Worm (Caenorhabditis elegans): ENCODE measurements around the gene imph-1.
A peak's percentile ranks its signal among the peaks of the same experiment; 100 is the strongest.

Gene imph-1

DNA sequence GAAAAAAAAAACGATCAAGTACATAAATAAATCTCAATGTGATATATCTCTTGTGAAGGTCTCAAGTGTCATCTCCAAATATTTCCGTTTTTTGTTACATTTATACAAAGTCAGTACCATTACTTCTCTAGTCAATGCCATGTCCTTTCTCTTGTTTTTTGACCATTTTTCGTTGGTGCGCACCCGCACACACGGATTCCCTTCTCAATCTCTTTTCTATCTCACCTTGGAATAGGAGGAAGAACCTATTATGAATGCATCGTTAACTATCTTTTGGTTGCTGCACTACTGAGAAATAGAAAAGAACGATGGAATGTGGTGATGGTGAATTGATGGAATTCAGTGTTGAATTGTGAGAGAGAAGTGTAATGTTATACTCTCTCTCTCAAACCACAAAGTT is 35.6 kb upstream of the imph-1 start:
- TF ChIP-seq mcd-1 (GFP tag; IDR thresholded peaks at IDR 0.05): no peak
- no peak for TF ChIP-seq bed-2 (GFP tag; IDR thresholded peaks at IDR 0.05)
- no peak for TF ChIP-seq F10E7.11 (tag; optimal IDR thresholded peaks at IDR 0.05)
- no peak for TF ChIP-seq bed-1 (GFP tag; IDR thresholded peaks at IDR 0.05)
- no peak for TF ChIP-seq ceh-91 (GFP tag; IDR thresholded peaks at IDR 0.05)
- TF ChIP-seq ztf-25 (GFP tag; IDR thresholded peaks at IDR 0.05): no peak
- TF ChIP-seq C06A6.2 (GFP tag; conservative IDR thresholded peaks at IDR 0.05): no peak

DNA sequence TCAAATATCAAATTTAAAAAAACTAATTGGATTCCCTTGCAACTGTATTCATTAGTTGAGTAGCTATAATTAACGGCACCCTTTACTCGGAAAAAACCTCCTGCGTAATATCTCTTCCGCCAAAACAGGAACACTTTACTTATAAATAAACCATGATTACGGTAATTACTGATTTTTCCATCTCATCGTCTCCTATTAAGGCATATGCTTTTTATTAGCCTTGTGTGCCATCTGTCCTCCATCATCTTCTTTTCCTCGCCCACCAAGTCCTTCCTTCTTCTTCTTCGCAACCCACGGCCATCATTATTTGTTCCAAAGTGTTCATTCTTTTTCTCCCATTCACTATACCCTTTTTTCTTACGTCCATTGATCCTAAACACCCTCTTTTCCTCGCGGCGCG is 34.0 kb upstream of the imph-1 start:
- TF ChIP-seq snpc-3.4 (tag; optimal IDR thresholded peaks at IDR 0.05) (no peak), mel-28 (tag; optimal IDR thresholded peaks at IDR 0.05; ENCODE audit: borderline replicate concordance) (no peak), egl-18 (GFP tag; IDR thresholded peaks at IDR 0.05) (no peak), ceh-40 (GFP tag; IDR thresholded peaks at IDR 0.05) (no peak), lag-1 (GFP tag; IDR thresholded peaks at IDR 0.05) (no peak), die-1 (tag; optimal IDR thresholded peaks at IDR 0.05) (no peak), tlf-1 (GFP tag; optimal IDR thresholded peaks at IDR 0.05) (no peak), him-1 (tag; optimal IDR thresholded peaks at IDR 0.05) (no peak), dox-1 (GFP tag; IDR thresholded peaks at IDR 0.05) (no peak), K11D2.4 (GFP tag; IDR thresholded peaks at IDR 0.05) (no peak), lin-40 (tag; optimal IDR thresholded peaks at IDR 0.05) (no peak)

DNA sequence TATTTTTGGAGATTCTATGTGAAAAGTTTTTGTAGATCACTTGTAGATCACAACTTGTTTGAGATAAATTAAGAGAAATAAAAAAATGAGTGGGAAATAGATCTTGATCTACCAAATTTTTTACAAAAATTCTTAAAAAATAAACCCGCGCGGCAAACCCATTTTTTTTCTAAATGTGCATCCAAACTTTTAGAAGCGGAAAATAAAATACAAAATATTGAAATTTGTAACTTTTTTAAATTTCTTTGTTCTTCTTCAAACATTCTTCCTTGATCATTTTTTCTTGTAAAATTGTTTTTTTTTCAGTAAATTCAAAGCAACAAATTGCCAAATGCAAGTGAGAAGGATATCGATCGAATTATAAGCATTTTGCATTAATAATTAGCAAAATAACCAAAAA is 33.4 kb upstream of the imph-1 start, which contains the start of gene cdh-4:
cdh-4 (plus strand) TSS at position 301 of the 400 bp plus-strand sequence.
- TF ChIP-seq somi-1 (GFP tag; optimal IDR thresholded peaks at IDR 0.05): no peak
- TF ChIP-seq madf-8 (GFP tag; conservative IDR thresholded peaks at IDR 0.05): peak; percentile 62; the same call in 1 of the 2 replicates
- TF ChIP-seq xnd-1 (tag; optimal IDR thresholded peaks at IDR 0.05): peak; percentile 5
- TF ChIP-seq nhr-27 (tag; optimal IDR thresholded peaks at IDR 0.05): no peak
- TF ChIP-seq F37B4.10 (GFP tag; IDR thresholded peaks at IDR 0.05): no peak
- no peak for TF ChIP-seq hrde-1 (tag; optimal IDR thresholded peaks at IDR 0.05; ENCODE audit: borderline replicate concordance)
- TF ChIP-seq F22D6.2 (tag; optimal IDR thresholded peaks at IDR 0.05): no peak
- TF ChIP-seq dpl-1 (GFP tag; optimal IDR thresholded peaks at IDR 0.05): peak; percentile 29
- TF ChIP-seq Y79H2A.3 (GFP tag; conservative IDR thresholded peaks at IDR 0.05): no peak
- no peak for TF ChIP-seq let-607 (tag; optimal IDR thresholded peaks at IDR 0.05)
- TF ChIP-seq egl-18 (GFP tag; IDR thresholded peaks at IDR 0.05): no peak
- no peak for TF ChIP-seq ztf-26 (tag; optimal IDR thresholded peaks at IDR 0.05)
- TF ChIP-seq ZK185.1 (tag; optimal IDR thresholded peaks at IDR 0.05; ENCODE audit: poor library complexity, severe bottlenecking): no peak
- TF ChIP-seq B0261.1 (tag; optimal IDR thresholded peaks at IDR 0.05): no peak
- peak; percentile 41 for TF ChIP-seq efl-1 (GFP tag; optimal IDR thresholded peaks at IDR 0.05)
- no peak for TF ChIP-seq rec-8 (tag; optimal IDR thresholded peaks at IDR 0.05)
- no peak for TF ChIP-seq unc-62 (GFP tag; optimal IDR thresholded peaks at IDR 0.05)

DNA sequence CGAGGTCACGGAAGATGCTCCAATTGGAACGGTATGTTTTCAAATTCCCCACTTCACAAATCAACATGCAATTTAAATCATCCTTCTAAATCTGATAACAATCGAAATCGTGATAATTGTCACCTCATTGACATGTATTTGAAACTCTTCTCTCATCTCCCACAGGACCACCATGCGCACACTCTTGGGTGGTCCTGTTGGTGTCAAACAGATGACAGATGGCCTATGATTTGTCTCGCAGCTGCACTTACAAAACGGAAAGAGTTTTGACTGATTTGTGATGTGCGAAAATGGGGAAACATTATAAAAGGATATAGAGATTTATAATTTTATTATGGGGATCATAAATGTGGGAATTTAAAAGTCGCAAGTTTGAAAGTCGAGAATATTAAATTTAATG is 30.0 kb upstream of the imph-1 start:
- no peak for TF ChIP-seq lin-54 (GFP tag; optimal IDR thresholded peaks at IDR 0.05)
- TF ChIP-seq F33H1.4 (GFP tag; IDR thresholded peaks at IDR 0.05): no peak
- TF ChIP-seq tbp1 (GFP tag; optimal IDR thresholded peaks at IDR 0.05): no peak
- no peak for TF ChIP-seq ztf-28 (GFP tag; IDR thresholded peaks at IDR 0.05)
- no peak for TF ChIP-seq ceh-27 (GFP tag; optimal IDR thresholded peaks at IDR 0.05)
- no peak for TF ChIP-seq ceh-40 (GFP tag; IDR thresholded peaks at IDR 0.05)
- no peak for TF ChIP-seq hmg-1.2 (GFP tag; IDR thresholded peaks at IDR 0.05)
- no peak for TF ChIP-seq madf-3 (GFP tag; IDR thresholded peaks at IDR 0.05)
- no peak for TF ChIP-seq C17E4.6 (GFP tag; IDR thresholded peaks at IDR 0.05)
- no peak for TF ChIP-seq sptf-2 (GFP tag; optimal IDR thresholded peaks at IDR 0.05)
- no peak for TF ChIP-seq unc-62 (GFP tag; optimal IDR thresholded peaks at IDR 0.05)
- no peak for TF ChIP-seq dox-1 (GFP tag; IDR thresholded peaks at IDR 0.05)
- no peak for TF ChIP-seq ceh-79 (tag; optimal IDR thresholded peaks at IDR 0.05)
- no peak for TF ChIP-seq cebp-2 (GFP tag; IDR thresholded peaks at IDR 0.05)

Data from whole organism, young adult.